Fruit fly (Drosophila melanogaster) whole organism, embryonic: Measurements from ENCODE around the gene CG2444.

ENCODE experiments used
- CG10267 ChIP-seq: fragments of 200-800 bp; sonication (Bioruptor generic); optimal IDR thresholded peaks from 2 replicates; lab custom pipeline; 2018; ENCODE audit warnings: missing biosample characterization, mild to moderate bottlenecking, missing genetic modification characterization, moderate library complexity
- CG10979 ChIP-seq: fragments of 200-800 bp; sonication (Bioruptor generic); optimal IDR thresholded peaks from 2 replicates; lab custom pipeline; 2018; ENCODE audit warnings: missing biosample characterization, mild to moderate bottlenecking, missing genetic modification characterization, moderate library complexity
- CG11456 ChIP-seq: fragments of 200-800 bp; sonication (Bioruptor generic); IDR thresholded peaks from 3 replicates; pipeline ENCODE4 v1.3.6; 2022; ENCODE audit warnings: missing biosample characterization, missing genetic modification characterization
- CG11504 ChIP-seq: fragments of 200-800 bp; sonication (Bioruptor generic); optimal IDR thresholded peaks from 3 replicates; lab custom pipeline; 2019; ENCODE audit warnings: missing biosample characterization, mild to moderate bottlenecking, missing genetic modification characterization, moderate library complexity
- CG11696 ChIP-seq: fragments of 200-800 bp; sonication (Bioruptor generic); IDR thresholded peaks from 2 replicates; pipeline ENCODE4 v1.3.6; 2022; ENCODE audit warnings: missing biosample characterization, missing genetic modification characterization
- CG11723 ChIP-seq: fragments of 200-800 bp; sonication (Bioruptor generic); optimal IDR thresholded peaks from 2 replicates; lab custom pipeline; 2017; ENCODE audit warnings: missing biosample characterization, mild to moderate bottlenecking, missing genetic modification characterization
- CG12391 ChIP-seq: fragments of 200-800 bp; sonication (Bioruptor generic); optimal IDR thresholded peaks from 3 replicates; lab custom pipeline; 2018; ENCODE audit warnings: missing biosample characterization, mild to moderate bottlenecking, missing genetic modification characterization, moderate library complexity
- CG14050 ChIP-seq: fragments of 200-800 bp; sonication (Bioruptor generic); IDR thresholded peaks from 3 replicates; pipeline ENCODE4 v1.3.6; 2022; ENCODE audit warnings: missing biosample characterization, missing genetic modification characterization
- CG14860 ChIP-seq: fragments of 200-800 bp; sonication (Bioruptor generic); IDR thresholded peaks from 3 replicates; pipeline ENCODE4 v1.3.6; 2022; ENCODE audit warnings: missing biosample characterization, missing genetic modification characterization; ENCODE audit not compliant: partially characterized antibody
- CG1603 ChIP-seq: fragments of 200-800 bp; sonication (Bioruptor generic); optimal IDR thresholded peaks from 2 replicates; lab custom pipeline; 2019; ENCODE audit warnings: missing biosample characterization, mild to moderate bottlenecking, missing genetic modification characterization, moderate library complexity
- CG18011 ChIP-seq: fragments of 200-800 bp; sonication (Bioruptor generic); optimal IDR thresholded peaks from 2 replicates; lab custom pipeline; 2017; ENCODE audit warnings: missing biosample characterization, missing genetic modification characterization, mild to moderate bottlenecking, moderate library complexity, missing genotype
- CG18262 ChIP-seq: fragments of 200-800 bp; optimal IDR thresholded peaks from 3 replicates; lab custom pipeline; 2019; ENCODE audit warnings: missing biosample characterization, mild to moderate bottlenecking, missing genetic modification characterization, moderate library complexity
- CG2202 ChIP-seq: fragments of 200-800 bp; sonication (Bioruptor generic); optimal IDR thresholded peaks from 2 replicates; lab custom pipeline; 2018; ENCODE audit warnings: missing biosample characterization, mild to moderate bottlenecking, missing genetic modification characterization
- CG30403 ChIP-seq: fragments of 200-800 bp; sonication (Bioruptor generic); optimal IDR thresholded peaks from 3 replicates; lab custom pipeline; 2016; ENCODE audit warnings: missing biosample characterization, missing genetic modification characterization
- CG32767 ChIP-seq: fragments of 200-800 bp; sonication (Bioruptor generic); IDR thresholded peaks from 2 replicates; pipeline ENCODE4 v1.3.6; 2022; ENCODE audit warnings: missing biosample characterization, missing genetic modification characterization
- CG3281 ChIP-seq: fragments of 200-800 bp; sonication (Bioruptor generic); optimal IDR thresholded peaks from 3 replicates; lab custom pipeline; 2017; ENCODE audit warnings: missing biosample characterization, mild to moderate bottlenecking, missing genetic modification characterization
- CG6254 ChIP-seq: fragments of 200-800 bp; sonication (Bioruptor generic); optimal IDR thresholded peaks from 3 replicates; lab custom pipeline; 2017; ENCODE audit warnings: mild to moderate bottlenecking, missing biosample characterization, missing genetic modification reagents, missing genetic modification characterization
- CG6683 ChIP-seq: fragments of 200-800 bp; sonication (Bioruptor generic); optimal IDR thresholded peaks from 2 replicates; lab custom pipeline; 2017; ENCODE audit warnings: missing biosample characterization, mild to moderate bottlenecking, missing genetic modification characterization, missing genetic modification reagents
- CG6791 ChIP-seq: fragments of 200-800 bp; sonication (Bioruptor generic); IDR thresholded peaks from 3 replicates; pipeline ENCODE4 v1.3.6; 2022; ENCODE audit warnings: missing biosample characterization, missing genetic modification characterization; ENCODE audit not compliant: partially characterized antibody
- CG8089 ChIP-seq: fragments of 200-800 bp; sonication (Bioruptor generic); optimal IDR thresholded peaks from 3 replicates; lab custom pipeline; 2016; ENCODE audit warnings: missing biosample characterization, missing genetic modification characterization
- CG9609 ChIP-seq: fragments of 200-800 bp; sonication (Bioruptor generic); optimal IDR thresholded peaks from 3 replicates; lab custom pipeline; 2016; ENCODE audit warnings: missing biosample characterization, missing genetic modification characterization
- Chrac-16 ChIP-seq: fragments of 200-800 bp; sonication (Bioruptor generic); optimal IDR thresholded peaks from 3 replicates; lab custom pipeline; 2016; ENCODE audit warnings: missing biosample characterization, missing genetic modification characterization
- CoRest ChIP-seq: fragments of 200-800 bp; sonication (Bioruptor generic); optimal IDR thresholded peaks from 3 replicates; lab custom pipeline; 2018; ENCODE audit warnings: missing biosample characterization, mild to moderate bottlenecking, missing genetic modification characterization, moderate library complexity
- Dfd ChIP-seq, 2 experiments: fragments of >200 bp; optimal IDR thresholded peaks; 2 replicates each; lab custom pipeline; 2017; ENCODE audit warnings: missing biosample characterization in 2 of 2, missing genetic modification characterization in 2 of 2
- Fer1 ChIP-seq: fragments of 200-800 bp; sonication (Bioruptor generic); optimal IDR thresholded peaks from 2 replicates; lab custom pipeline; 2017; ENCODE audit warnings: missing biosample characterization, mild to moderate bottlenecking, missing genetic modification characterization
- HHEX ChIP-seq: fragments of 200-800 bp; sonication (Bioruptor generic); optimal IDR thresholded peaks from 3 replicates; lab custom pipeline; 2017; ENCODE audit warnings: missing biosample characterization, mild to moderate bottlenecking, missing genetic modification characterization, missing genetic modification reagents
- Hr51 ChIP-seq, 2 experiments: fragments of 200-800 bp; sonication (Bioruptor generic); optimal IDR thresholded peaks; 2 replicates in 1 of 2; 3 replicates in 1 of 2; lab custom pipeline; 2016 to 2018; ENCODE audit warnings: missing biosample characterization in 2 of 2, missing genetic modification characterization in 2 of 2, mild to moderate bottlenecking in 1 of 2, moderate library complexity in 1 of 2
- Lpt ChIP-seq: fragments of >200 bp; optimal IDR thresholded peaks from 2 replicates; lab custom pipeline; 2018; ENCODE audit warnings: missing biosample characterization, missing genetic modification characterization
- Max ChIP-seq: fragments of 200-800 bp; sonication (Bioruptor generic); optimal IDR thresholded peaks from 2 replicates; lab custom pipeline; 2016; ENCODE audit warnings: missing biosample characterization, mild to moderate bottlenecking, missing genetic modification characterization
- Mes4 ChIP-seq: fragments of 200-800 bp; sonication (Bioruptor generic); optimal IDR thresholded peaks from 2 replicates; lab custom pipeline; 2016; ENCODE audit warnings: missing biosample characterization, missing genetic modification characterization
- Sox100B ChIP-seq: fragments of 200-800 bp; sonication (Bioruptor generic); optimal IDR thresholded peaks from 3 replicates; lab custom pipeline; 2018; ENCODE audit warnings: missing biosample characterization, mild to moderate bottlenecking, missing genetic modification characterization
- amos ChIP-seq: fragments of 200-800 bp; sonication (Bioruptor generic); IDR thresholded peaks from 2 replicates; pipeline ENCODE4 v1.3.6; 2022; ENCODE audit warnings: missing biosample characterization, missing genetic modification characterization; ENCODE audit not compliant: partially characterized antibody
- bigmax ChIP-seq: fragments of 200-800 bp; sonication (Bioruptor generic); optimal IDR thresholded peaks from 2 replicates; lab custom pipeline; 2018; ENCODE audit warnings: missing biosample characterization, mild to moderate bottlenecking, missing genetic modification characterization
- crc ChIP-seq: fragments of 200-800 bp; sonication (Bioruptor generic); optimal IDR thresholded peaks from 2 replicates; lab custom pipeline; 2016; ENCODE audit warnings: missing biosample characterization, missing genetic modification characterization
- dan ChIP-seq: fragments of 200-800 bp; sonication (Bioruptor generic); IDR thresholded peaks from 2 replicates; pipeline ENCODE4 v1.3.6; 2022; ENCODE audit warnings: missing biosample characterization, missing genetic modification characterization
- ems ChIP-seq: fragments of 200-800 bp; sonication (Bioruptor generic); optimal IDR thresholded peaks from 3 replicates; lab custom pipeline; 2016; ENCODE audit warnings: missing biosample characterization, missing genetic modification characterization
- ewg ChIP-seq: fragments of 200-800 bp; sonication (Bioruptor generic); optimal IDR thresholded peaks from 3 replicates; lab custom pipeline; 2017; ENCODE audit warnings: mild to moderate bottlenecking, missing biosample characterization, missing genetic modification reagents, missing genetic modification characterization
- fd64A ChIP-seq: fragments of 200-800 bp; sonication (Bioruptor generic); optimal IDR thresholded peaks from 3 replicates; lab custom pipeline; 2018; ENCODE audit warnings: missing biosample characterization, mild to moderate bottlenecking, missing genetic modification characterization
- gfzf ChIP-seq: fragments of 200-800 bp; sonication (Bioruptor generic); optimal IDR thresholded peaks from 2 replicates; lab custom pipeline; 2016; ENCODE audit warnings: missing biosample characterization, mild to moderate bottlenecking, missing genetic modification characterization, moderate library complexity
- gsb-n ChIP-seq: fragments of 200-800 bp; sonication (Bioruptor generic); optimal IDR thresholded peaks from 3 replicates; lab custom pipeline; 2018; ENCODE audit warnings: missing biosample characterization, mild to moderate bottlenecking, missing genetic modification characterization
- nmo ChIP-seq: fragments of 200-800 bp; sonication (Bioruptor generic); optimal IDR thresholded peaks from 2 replicates; lab custom pipeline; 2018; ENCODE audit warnings: missing biosample characterization, mild to moderate bottlenecking, missing genetic modification characterization, moderate library complexity
- phol ChIP-seq: fragments of 200-800 bp; sonication (Bioruptor generic); optimal IDR thresholded peaks from 3 replicates; lab custom pipeline; 2018; ENCODE audit warnings: missing biosample characterization, mild to moderate bottlenecking, missing genetic modification characterization, moderate library complexity
- scrt ChIP-seq: fragments of 200-800 bp; sonication (Bioruptor generic); optimal IDR thresholded peaks from 2 replicates; lab custom pipeline; 2018; ENCODE audit warnings: missing biosample characterization, mild to moderate bottlenecking, missing genetic modification characterization, moderate library complexity
- sima ChIP-seq: fragments of 200-800 bp; sonication (Bioruptor generic); optimal IDR thresholded peaks from 2 replicates; lab custom pipeline; 2016; ENCODE audit warnings: missing biosample characterization, missing genetic modification characterization
- slp2 ChIP-seq: fragments of 200-800 bp; sonication (Bioruptor generic); optimal IDR thresholded peaks from 2 replicates; lab custom pipeline; 2016; ENCODE audit warnings: missing biosample characterization, missing genetic modification characterization
- sob ChIP-seq: fragments of 200-800 bp; sonication (Bioruptor generic); IDR thresholded peaks from 2 replicates; pipeline ENCODE4 v1.3.6; 2022; ENCODE audit warnings: missing biosample characterization, missing genetic modification characterization
- tna ChIP-seq: fragments of 200-800 bp; sonication (Bioruptor generic); IDR thresholded peaks from 2 replicates; pipeline ENCODE4 v1.3.6; 2022; ENCODE audit warnings: missing biosample characterization, missing genetic modification characterization; ENCODE audit not compliant: partially characterized antibody
- unpg ChIP-seq: fragments of 200-800 bp; sonication (Bioruptor generic); optimal IDR thresholded peaks from 3 replicates; lab custom pipeline; 2018; ENCODE audit warnings: missing biosample characterization, mild to moderate bottlenecking, missing genetic modification characterization, moderate library complexity
- wdn ChIP-seq: fragments of 200-800 bp; sonication (Bioruptor generic); IDR thresholded peaks from 2 replicates; pipeline ENCODE4 v1.3.6; 2022; ENCODE audit warnings: missing biosample characterization, missing genetic modification characterization

CG2444 gene

DNA sequence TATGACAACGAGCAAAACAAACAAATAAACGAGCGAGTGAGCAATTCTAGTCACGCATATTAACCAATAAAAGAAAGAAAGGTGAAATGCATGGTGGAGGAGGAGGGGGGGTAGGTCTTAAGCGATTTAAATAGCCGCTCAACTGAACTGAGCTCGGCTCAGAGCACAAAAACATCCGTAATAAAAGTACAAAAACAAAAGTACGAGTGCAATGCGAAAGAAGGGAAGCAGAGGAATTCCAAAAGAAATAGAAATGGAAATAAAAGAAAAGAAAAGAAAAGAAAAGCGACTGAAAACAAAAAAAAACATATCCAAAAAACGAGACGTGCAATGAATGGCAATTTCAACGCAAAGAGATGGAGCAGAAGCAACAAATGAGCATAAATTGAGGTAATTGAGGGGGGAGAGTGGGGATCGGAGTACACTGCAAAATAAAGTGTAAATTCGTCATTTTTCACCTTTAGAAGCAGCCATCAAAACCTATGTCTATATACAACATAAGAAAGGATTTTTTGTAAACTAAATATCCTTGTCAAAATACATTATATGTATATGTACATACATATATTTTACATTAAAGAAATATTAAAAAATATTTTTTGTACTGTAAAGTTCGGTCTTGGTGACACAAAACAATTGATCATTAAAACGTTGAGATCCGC, 46.8 kb downstream of the CG2444 start:
- TF ChIP-seq HHEX (GFP tag; lab: Kevin White, UChicago) (peak; percentile 13), CG11456 (GFP tag; lab: Robert Waterston, UW) (no peak), tna (no peak), Chrac-16 (GFP tag; lab: Kevin White, UChicago) (no peak), sima (GFP tag; lab: Kevin White, UChicago) (no peak), CG9609 (no peak), CG6683 (GFP tag; lab: Kevin White, UChicago) (no peak), crc (no peak), CG2202 (tag; lab: Kevin White, UChicago) (no peak), CG32767 (no peak), wdn (GFP tag; lab: Robert Waterston, UW) (no peak), Fer1 (GFP tag; lab: Kevin White, UChicago) (no peak), Dfd (GFP tag; optimal IDR thresholded peaks at IDR 0.05; lab: Kevin White, UChicago) (no peak), Max (no peak), CG14860 (GFP tag; lab: Robert Waterston, UW) (no peak), CG11723 (GFP tag; lab: Kevin White, UChicago) (no peak), unpg (GFP tag; lab: Kevin White, UChicago) (peak; percentile 50), CG14050 (no peak), nmo (peak; percentile 39), ems (GFP tag; lab: Kevin White, UChicago) (no peak), CG6791 (GFP tag; lab: Robert Waterston, UW) (no peak), bigmax (GFP tag; lab: Kevin White, UChicago) (no peak), slp2 (GFP tag; lab: Kevin White, UChicago) (no peak), CG18262 (peak; percentile 4), CG6254 (no peak), CG18011 (GFP tag; lab: Kevin White, UChicago) (no peak), CG8089 (GFP tag; lab: Kevin White, UChicago) (no peak), CG12391 (tag; lab: Kevin White, UChicago) (peak; percentile 29), CG11696 (no peak), CG11504 (tag; lab: Kevin White, UChicago) (peak; percentile 57), Hr51 (GFP tag; optimal IDR thresholded peaks at IDR 0.05; lab: Kevin White, UChicago) (peak in 1 of 2 experiments; percentile 40), CG10979 (tag; lab: Kevin White, UChicago) (peak; percentile 58), scrt (GFP tag; lab: Kevin White, UChicago) (no peak), CG1603 (tag; lab: Kevin White, UChicago) (peak; percentile 17), CG3281 (GFP tag; lab: Kevin White, UChicago) (no peak), CG10267 (tag; lab: Kevin White, UChicago) (no peak), amos (GFP tag; lab: Robert Waterston, UW) (no peak), CoRest (tag; lab: Kevin White, UChicago) (peak; percentile 25), ewg (GFP tag; lab: Kevin White, UChicago) (peak; percentile 14), fd64A (no peak), sob (GFP tag; lab: Robert Waterston, UW) (no peak), gsb-n (peak; percentile 17), Sox100B (peak; percentile 7), CG30403 (GFP tag; lab: Kevin White, UChicago) (no peak), Lpt (GFP tag; lab: Kevin White, UChicago) (no peak), gfzf (GFP tag; lab: Kevin White, UChicago) (no peak), Mes4 (GFP tag; lab: Kevin White, UChicago) (no peak), dan (GFP tag; lab: Robert Waterston, UW) (no peak), phol (tag; lab: Kevin White, UChicago) (peak; percentile 57)
